Worm (Caenorhabditis elegans): Measurements from ENCODE around the gene che-7.

DNA sequence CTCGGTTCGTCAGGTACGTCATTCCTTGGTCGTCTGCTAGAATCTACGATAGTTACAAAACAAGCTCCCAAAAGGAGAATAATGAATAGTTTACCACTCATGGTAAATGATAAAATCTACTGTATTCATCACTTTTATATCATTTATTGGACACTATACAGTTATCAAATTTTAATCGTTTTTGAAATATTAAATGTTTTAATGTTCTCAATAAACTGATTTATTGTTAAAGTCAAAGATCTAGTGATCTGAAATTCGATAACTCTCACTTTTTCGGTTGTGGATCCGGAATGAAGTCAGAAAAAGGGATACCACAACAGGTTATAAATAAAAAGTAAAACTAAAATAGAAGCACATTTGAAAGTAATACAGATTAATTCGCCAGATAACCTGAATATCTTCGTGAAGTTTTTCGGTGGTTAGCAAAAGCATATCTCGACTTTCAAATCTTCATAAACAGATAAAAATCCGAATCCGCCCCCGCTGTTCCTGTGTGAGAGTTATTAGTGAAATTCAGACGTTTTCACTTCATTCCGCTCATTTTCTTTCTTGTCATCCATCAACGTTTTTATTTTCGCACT is 10.2 kb downstream of the che-7 start, which contains the start of the genes clec-217 and F26D11.2:
- TF ChIP-seq aly-2 (tag; optimal IDR thresholded peaks at IDR 0.05) (no peak), nhr-77 (tag; optimal IDR thresholded peaks at IDR 0.05) (no peak), fos-1 (tag; optimal IDR thresholded peaks at IDR 0.05) (no peak), unc-62 (GFP tag; optimal IDR thresholded peaks at IDR 0.05) (no peak), nhr-237 (tag; optimal IDR thresholded peaks at IDR 0.05) (no peak), ceh-82 (tag; optimal IDR thresholded peaks at IDR 0.05) (no peak), snpc-4 (tag; optimal IDR thresholded peaks at IDR 0.05) (no peak), nhr-11 (tag; optimal IDR thresholded peaks at IDR 0.05) (no peak), lin-15B (tag; optimal IDR thresholded peaks at IDR 0.05) (no peak)
